Comparison of ENCODE assay signal across 3 worm cellular contexts in the genomic region with DNA sequence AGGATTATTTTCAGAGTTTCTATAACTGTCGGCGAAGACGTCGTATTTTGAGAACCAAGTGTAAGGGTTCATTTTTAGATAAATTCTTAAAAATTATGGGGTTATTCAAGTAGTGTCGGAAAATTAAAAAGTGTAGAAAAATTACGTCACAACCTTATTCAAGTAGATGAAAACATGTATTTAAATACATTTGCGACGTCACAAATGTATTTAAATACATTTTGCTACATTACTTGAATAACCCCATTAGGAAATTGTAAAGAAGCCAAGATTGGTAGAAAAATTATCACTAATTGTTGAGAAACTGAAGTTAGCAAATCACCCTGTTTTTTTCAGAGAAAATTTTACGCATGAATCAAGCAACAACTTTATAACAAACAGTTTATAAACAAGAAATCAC.
A peak's percentile ranks its signal among the peaks of the same experiment; 100 is the strongest.
TF ChIP-seq lines count a peak whose summit lies in the region.

No protein-coding gene starts in this region.

TF ChIP-seq in whole organism, L2 larva, 48 proteins besides CTCF, POLR2A, EP300 and RAD21:
- TF ChIP-seq mdl-1 (tag; optimal IDR thresholded peaks at IDR 0.05; lab: Kevin White, UChicago) (no peak), lin-39 (tag; optimal IDR thresholded peaks at IDR 0.05; lab: Kevin White, UChicago) (no peak), nhr-25 (tag; optimal IDR thresholded peaks at IDR 0.05; lab: Kevin White, UChicago) (peak; percentile 7)

TF ChIP-seq in whole organism, L4 larva, 104 proteins besides CTCF, POLR2A, EP300 and RAD21:
- peak; percentile 58 for TF ChIP-seq lin-38 (GFP tag; IDR thresholded peaks at IDR 0.05; lab: Robert Waterston, UW)
- no peak for TF ChIP-seq zfp-2 (tag; optimal IDR thresholded peaks at IDR 0.05; lab: Kevin White, UChicago)
- 0 out of 2 replicates have a peak, but pooled peaks have one; percentile 24 for TF ChIP-seq arid-1 (GFP tag; conservative IDR thresholded peaks at IDR 0.05; lab: Robert Waterston, UW)
- peak; percentile 63 for TF ChIP-seq F49E8.2 (tag; optimal IDR thresholded peaks at IDR 0.05; lab: Kevin White, UChicago; ENCODE audit: borderline replicate concordance)
- TF ChIP-seq snpc-1.2 (GFP tag; IDR thresholded peaks at IDR 0.05; lab: Robert Waterston, UW), result peak; percentile 52; the same call in 1 of the 2 replicates
- TF ChIP-seq nhr-77 (tag; optimal IDR thresholded peaks at IDR 0.05; lab: Kevin White, UChicago), result no peak
- no peak for TF ChIP-seq dpl-1 (GFP tag; optimal IDR thresholded peaks at IDR 0.05; lab: Kevin White, UChicago)
- peak; percentile 65 for TF ChIP-seq Y48G9A.11 (GFP tag; IDR thresholded peaks at IDR 0.05; lab: Robert Waterston, UW)
- peak; percentile 44; the same call in 1 of the 2 replicates for TF ChIP-seq pha-4 (GFP tag; IDR thresholded peaks at IDR 0.05; lab: Robert Waterston, UW)
- TF ChIP-seq pha-4 (tag; optimal IDR thresholded peaks at IDR 0.05; lab: Kevin White, UChicago), result no peak

TF ChIP-seq in whole organism, young adult, 124 proteins besides CTCF, POLR2A, EP300 and RAD21 (continues in another document):
- TF ChIP-seq mcd-1 (GFP tag; IDR thresholded peaks at IDR 0.05; lab: Robert Waterston, UW) (0 out of 2 replicates have a peak, but pooled peaks have one; percentile 9), repo-1 (tag; optimal IDR thresholded peaks at IDR 0.05; lab: Kevin White, UChicago) (no peak), ceh-100 (GFP tag; IDR thresholded peaks at IDR 0.05; lab: Robert Waterston, UW) (peak; percentile 20; the same call in 1 of the 2 replicates), unc-130 (GFP tag; optimal IDR thresholded peaks at IDR 0.05; lab: Kevin White, UChicago) (no peak), cebp-1 (GFP tag; IDR thresholded peaks at IDR 0.05; lab: Robert Waterston, UW) (no peak), cebp-1 (tag; optimal IDR thresholded peaks at IDR 0.05; lab: Kevin White, UChicago) (peak; percentile 6), madf-6 (GFP tag; IDR thresholded peaks at IDR 0.05; lab: Robert Waterston, UW) (peak; percentile 73), nfya-1 (tag; optimal IDR thresholded peaks at IDR 0.05; lab: Kevin White, UChicago; ENCODE audit: borderline replicate concordance, insufficient read depth) (no peak), F33H1.4 (GFP tag; IDR thresholded peaks at IDR 0.05; lab: Robert Waterston, UW) (peak; percentile 57), Y53F4B.3 (GFP tag; IDR thresholded peaks at IDR 0.05; lab: Robert Waterston, UW) (no peak), aptf-2 (GFP tag; conservative IDR thresholded peaks at IDR 0.05; lab: Robert Waterston, UW) (no peak), chd-7 (tag; optimal IDR thresholded peaks at IDR 0.05; lab: Kevin White, UChicago) (no peak), rec-8 (tag; optimal IDR thresholded peaks at IDR 0.05; lab: Kevin White, UChicago) (peak in 1 of 2 experiments; percentile 5), K12H6.12 (tag; optimal IDR thresholded peaks at IDR 0.05; lab: Kevin White, UChicago) (no peak), tlf-1 (GFP tag; optimal IDR thresholded peaks at IDR 0.05; lab: Kevin White, UChicago) (peak; percentile 39), madf-3 (GFP tag; IDR thresholded peaks at IDR 0.05; lab: Robert Waterston, UW) (peak; percentile 74; the same call in 1 of the 2 replicates), F52B5.7 (tag; optimal IDR thresholded peaks at IDR 0.05; lab: Kevin White, UChicago) (no peak), unc-62 (GFP tag; optimal IDR thresholded peaks at IDR 0.05; lab: Kevin White, UChicago) (no peak), zfh-2 (GFP tag; conservative IDR thresholded peaks at IDR 0.05; lab: Robert Waterston, UW) (no peak), ceh-58 (GFP tag; IDR thresholded peaks at IDR 0.05; lab: Robert Waterston, UW) (0 out of 2 replicates have a peak, but pooled peaks have one; percentile 67), nfyb-1 (GFP tag; IDR thresholded peaks at IDR 0.05; lab: Robert Waterston, UW) (peak; percentile 50; the same call in 1 of the 2 replicates), nhr-179 (tag; optimal IDR thresholded peaks at IDR 0.05; lab: Kevin White, UChicago) (no peak), Y79H2A.3 (GFP tag; conservative IDR thresholded peaks at IDR 0.05; lab: Robert Waterston, UW) (no peak), die-1 (tag; optimal IDR thresholded peaks at IDR 0.05; lab: Kevin White, UChicago) (no peak), mxl-1 (tag; optimal IDR thresholded peaks at IDR 0.05; lab: Kevin White, UChicago) (no peak), C06A6.2 (GFP tag; conservative IDR thresholded peaks at IDR 0.05; lab: Robert Waterston, UW) (no peak), K11D2.4 (GFP tag; IDR thresholded peaks at IDR 0.05; lab: Robert Waterston, UW) (no peak), attf-6 (GFP tag; IDR thresholded peaks at IDR 0.05; lab: Robert Waterston, UW) (peak; percentile 62; the same call in 1 of the 2 replicates), him-1 (tag; optimal IDR thresholded peaks at IDR 0.05; lab: Kevin White, UChicago) (peak; percentile 67), bed-1 (GFP tag; IDR thresholded peaks at IDR 0.05; lab: Robert Waterston, UW) (no peak), ztf-6 (GFP tag; IDR thresholded peaks at IDR 0.05; lab: Robert Waterston, UW) (no peak), F55B11.4 (tag; optimal IDR thresholded peaks at IDR 0.05; lab: Kevin White, UChicago; ENCODE audit: borderline replicate concordance, insufficient read depth) (no peak), ZK185.1 (tag; optimal IDR thresholded peaks at IDR 0.05; lab: Kevin White, UChicago; ENCODE audit: poor library complexity, severe bottlenecking) (no peak), lin-26 (GFP tag; IDR thresholded peaks at IDR 0.05; lab: Robert Waterston, UW) (peak; percentile 58; the same call in 1 of the 2 replicates), ztf-28 (GFP tag; IDR thresholded peaks at IDR 0.05; lab: Robert Waterston, UW) (no peak), snpc-1.3 (tag; optimal IDR thresholded peaks at IDR 0.05; lab: Kevin White, UChicago; ENCODE audit: insufficient read depth) (no peak), ceh-27 (GFP tag; optimal IDR thresholded peaks at IDR 0.05; lab: Kevin White, UChicago) (no peak), lin-54 (GFP tag; optimal IDR thresholded peaks at IDR 0.05; lab: Kevin White, UChicago) (peak; percentile 37), athp-1 (tag; optimal IDR thresholded peaks at IDR 0.05; lab: Kevin White, UChicago) (peak; percentile 56), B0336.3 (GFP tag; IDR thresholded peaks at IDR 0.05; lab: Robert Waterston, UW) (peak; percentile 64; the same call in 1 of the 2 replicates), egrh-3 (GFP tag; IDR thresholded peaks at IDR 0.05; lab: Robert Waterston, UW) (no peak), dpff-1 (tag; optimal IDR thresholded peaks at IDR 0.05; lab: Kevin White, UChicago) (no peak), B0035.1 (tag; optimal IDR thresholded peaks at IDR 0.05; lab: Kevin White, UChicago) (no peak), madf-8 (GFP tag; conservative IDR thresholded peaks at IDR 0.05; lab: Robert Waterston, UW) (0 out of 2 replicates have a peak, but pooled peaks have one; percentile 9), lir-1 (GFP tag; conservative IDR thresholded peaks at IDR 0.05; lab: Robert Waterston, UW) (no peak), tbp1 (GFP tag; optimal IDR thresholded peaks at IDR 0.05; lab: Kevin White, UChicago) (peak; percentile 32), rcor-1 (GFP tag; IDR thresholded peaks at IDR 0.05; lab: Robert Waterston, UW) (peak; percentile 68; the same call in 1 of the 2 replicates), mes-4 (tag; optimal IDR thresholded peaks at IDR 0.05; lab: Kevin White, UChicago) (no peak), D2030.7 (GFP tag; IDR thresholded peaks at IDR 0.05; lab: Robert Waterston, UW) (peak; percentile 34; the same call in 1 of the 2 replicates), ztf-18 (tag; optimal IDR thresholded peaks at IDR 0.05; lab: Kevin White, UChicago) (peak; percentile 8), hmg-20 (GFP tag; IDR thresholded peaks at IDR 0.05; lab: Robert Waterston, UW) (0 out of 2 replicates have a peak, but pooled peaks have one; percentile 18), ekl-4 (GFP tag; IDR thresholded peaks at IDR 0.05; lab: Robert Waterston, UW) (peak; percentile 79), hrde-1 (tag; optimal IDR thresholded peaks at IDR 0.05; lab: Kevin White, UChicago; ENCODE audit: borderline replicate concordance) (peak; percentile 83), nfya-2 (GFP tag; IDR thresholded peaks at IDR 0.05; lab: Robert Waterston, UW) (0 out of 2 replicates have a peak, but pooled peaks have one; percentile 12), hlh-12 (tag; optimal IDR thresholded peaks at IDR 0.05; lab: Kevin White, UChicago) (no peak), mel-28 (tag; optimal IDR thresholded peaks at IDR 0.05; lab: Kevin White, UChicago; ENCODE audit: borderline replicate concordance) (no peak), F10E7.11 (tag; optimal IDR thresholded peaks at IDR 0.05; lab: Kevin White, UChicago) (no peak), ztf-3 (GFP tag; optimal IDR thresholded peaks at IDR 0.05; lab: Kevin White, UChicago) (no peak), sptf-2 (GFP tag; optimal IDR thresholded peaks at IDR 0.05; lab: Kevin White, UChicago) (no peak), madf-10 (tag; optimal IDR thresholded peaks at IDR 0.05; lab: Kevin White, UChicago) (no peak), T07F8.4 (tag; optimal IDR thresholded peaks at IDR 0.05; lab: Kevin White, UChicago) (no peak), F23B12.7 (tag; optimal IDR thresholded peaks at IDR 0.05; lab: Kevin White, UChicago; ENCODE audit: insufficient read depth) (no peak), lag-1 (GFP tag; IDR thresholded peaks at IDR 0.05; lab: Robert Waterston, UW) (no peak), hlh-26 (GFP tag; conservative IDR thresholded peaks at IDR 0.05; lab: Robert Waterston, UW) (no peak), Y56A3A.18 (GFP tag; IDR thresholded peaks at IDR 0.05; lab: Robert Waterston, UW) (0 out of 2 replicates have a peak, but pooled peaks have one; percentile 54), nhr-90 (tag; optimal IDR thresholded peaks at IDR 0.05; lab: Kevin White, UChicago) (no peak), aptf-3 (GFP tag; IDR thresholded peaks at IDR 0.05; lab: Robert Waterston, UW) (no peak), hmg-1.2 (GFP tag; IDR thresholded peaks at IDR 0.05; lab: Robert Waterston, UW) (no peak; the same call in 1 of the 2 replicates), ama-1 (optimal IDR thresholded peaks at IDR 0.05; lab: Kevin White, UChicago) (no peak), ama-1 (GFP tag; optimal IDR thresholded peaks at IDR 0.05; lab: Kevin White, UChicago) (peak in 1 of 2 experiments; percentile 35), F39B2.1 (GFP tag; IDR thresholded peaks at IDR 0.05; lab: Robert Waterston, UW) (peak; percentile 78; the same call in 1 of the 2 replicates)
